Worm (Caenorhabditis elegans): Measurements from ENCODE around the gene mct-5.

- TF ChIP-seq lin-39 (tag; optimal IDR thresholded peaks at IDR 0.05) = no peak
- no peak for TF ChIP-seq jun-1 (tag; optimal IDR thresholded peaks at IDR 0.05)
- no peak for TF ChIP-seq snpc-4 (tag; optimal IDR thresholded peaks at IDR 0.05)
- no peak for TF ChIP-seq fos-1 (tag; optimal IDR thresholded peaks at IDR 0.05)
- TF ChIP-seq egl-27 (tag; optimal IDR thresholded peaks at IDR 0.05) = no peak
These were observed 33.0 kb downstream of the mct-5 start, which contains the start of gene nos-2 for ce11 chrII:7065391-7065790.
